Worm (Caenorhabditis elegans): Measurements from ENCODE around the gene C41C4.9.

C41C4.9 gene

ce11 chrII:8059532-8059931 is 47.9 kb upstream of the C41C4.9 start:
- TF ChIP-seq nhr-76 (tag; optimal IDR thresholded peaks at IDR 0.05) (no peak), cnd-1 (tag; optimal IDR thresholded peaks at IDR 0.05) (no peak)

- TF ChIP-seq pha-4 (tag; optimal IDR thresholded peaks at IDR 0.05) = peak; percentile 73
- TF ChIP-seq lsy-2 (tag; optimal IDR thresholded peaks at IDR 0.05) = peak; percentile 63
- no peak for TF ChIP-seq ham-2 (GFP tag; optimal IDR thresholded peaks at IDR 0.05)
- no peak for TF ChIP-seq zip-8 (tag; optimal IDR thresholded peaks at IDR 0.05)
- no peak for TF ChIP-seq sem-2 (GFP tag; optimal IDR thresholded peaks at IDR 0.05)
- no peak for TF ChIP-seq sptf-1 (tag; optimal IDR thresholded peaks at IDR 0.05)
- no peak for TF ChIP-seq tbx-8 (GFP tag; optimal IDR thresholded peaks at IDR 0.05)
- no peak for TF ChIP-seq ceh-43 (GFP tag; optimal IDR thresholded peaks at IDR 0.05)
- TF ChIP-seq mep-1 (tag; optimal IDR thresholded peaks at IDR 0.05) = peak; percentile 76
- TF ChIP-seq ztf-11 (tag; optimal IDR thresholded peaks at IDR 0.05) = no peak
- TF ChIP-seq unc-39 (tag; optimal IDR thresholded peaks at IDR 0.05) = no peak
- TF ChIP-seq blmp-1 (tag; optimal IDR thresholded peaks at IDR 0.05) = no peak
- TF ChIP-seq snpc-4 (tag; optimal IDR thresholded peaks at IDR 0.05) = no peak
- peak; percentile 43 for TF ChIP-seq ceh-39 (tag; optimal IDR thresholded peaks at IDR 0.05)
- TF ChIP-seq elt-1 (tag; optimal IDR thresholded peaks at IDR 0.05; ENCODE audit: borderline replicate concordance, insufficient read depth) = no peak
- TF ChIP-seq unc-120 (tag; optimal IDR thresholded peaks at IDR 0.05; ENCODE audit: poor library complexity, severe bottlenecking) = no peak
- peak; percentile 48 for TF ChIP-seq nhr-237 (tag; optimal IDR thresholded peaks at IDR 0.05)
- peak; percentile 25 for TF ChIP-seq cnd-1 (tag; optimal IDR thresholded peaks at IDR 0.05)
- peak; percentile 59 for TF ChIP-seq ces-1 (GFP tag; optimal IDR thresholded peaks at IDR 0.05)
- TF ChIP-seq nhr-2 (tag; optimal IDR thresholded peaks at IDR 0.05) = no peak
- no peak for TF ChIP-seq lin-32 (GFP tag; optimal IDR thresholded peaks at IDR 0.05)
- no peak for TF ChIP-seq M03D4.4 (tag; optimal IDR thresholded peaks at IDR 0.05)
- no peak for TF ChIP-seq elt-3 (tag; optimal IDR thresholded peaks at IDR 0.05)
- peak; percentile 76 for TF ChIP-seq lin-13 (tag; optimal IDR thresholded peaks at IDR 0.05)
- no peak for TF ChIP-seq nhr-76 (tag; optimal IDR thresholded peaks at IDR 0.05)
- TF ChIP-seq ceh-83 (GFP tag; optimal IDR thresholded peaks at IDR 0.05) = no peak
- TF ChIP-seq mab-5 (tag; optimal IDR thresholded peaks at IDR 0.05) = no peak
- no peak for TF ChIP-seq mls-2 (tag; optimal IDR thresholded peaks at IDR 0.05)
- peak; percentile 41 for TF ChIP-seq drap-1 (GFP tag; optimal IDR thresholded peaks at IDR 0.05)
- TF ChIP-seq nhr-28 (tag; optimal IDR thresholded peaks at IDR 0.05) = no peak
- TF ChIP-seq flh-1 (GFP tag; optimal IDR thresholded peaks at IDR 0.05) = no peak
- no peak for TF ChIP-seq bed-3 (GFP tag; optimal IDR thresholded peaks at IDR 0.05)
- peak; percentile 41 for TF ChIP-seq hlh-1 (tag; optimal IDR thresholded peaks at IDR 0.05)
- no peak for TF ChIP-seq nhr-12 (tag; optimal IDR thresholded peaks at IDR 0.05)
- no peak for TF ChIP-seq unc-62 (GFP tag; optimal IDR thresholded peaks at IDR 0.05)
These were observed 45.1 kb upstream of the C41C4.9 start, which contains the start of gene ufd-2 for ce11 chrII:8062334-8062791. Gene ufd-2, plus strand, starts transcription at chrII:8062741.

- TF ChIP-seq nhr-2 (tag; optimal IDR thresholded peaks at IDR 0.05) = no peak
- TF ChIP-seq blmp-1 (tag; optimal IDR thresholded peaks at IDR 0.05) = no peak
- no peak for TF ChIP-seq ceh-83 (GFP tag; optimal IDR thresholded peaks at IDR 0.05)
- no peak for TF ChIP-seq nhr-237 (tag; optimal IDR thresholded peaks at IDR 0.05)
- TF ChIP-seq tbx-8 (GFP tag; optimal IDR thresholded peaks at IDR 0.05) = no peak
- no peak for TF ChIP-seq ztf-11 (tag; optimal IDR thresholded peaks at IDR 0.05)
- no peak for TF ChIP-seq lin-13 (tag; optimal IDR thresholded peaks at IDR 0.05)
These were observed 41.5 kb upstream of the C41C4.9 start, which contains the start of gene pdha-1 for ce11 chrII:8065985-8066384. Gene pdha-1, plus strand, starts transcription at chrII:8066285.

ce11 chrII:8071012-8071625 is 36.3 kb upstream of the C41C4.9 start:
- TF ChIP-seq blmp-1 (tag; optimal IDR thresholded peaks at IDR 0.05) = no peak
- TF ChIP-seq ham-2 (GFP tag; optimal IDR thresholded peaks at IDR 0.05) = no peak
- no peak for TF ChIP-seq nhr-2 (tag; optimal IDR thresholded peaks at IDR 0.05)
- no peak for TF ChIP-seq unc-120 (tag; optimal IDR thresholded peaks at IDR 0.05; ENCODE audit: poor library complexity, severe bottlenecking)
- TF ChIP-seq ceh-43 (GFP tag; optimal IDR thresholded peaks at IDR 0.05) = no peak
- TF ChIP-seq pha-4 (tag; optimal IDR thresholded peaks at IDR 0.05) = no peak
- no peak for TF ChIP-seq mls-2 (tag; optimal IDR thresholded peaks at IDR 0.05)

All from whole organism, mixed stage, embryonic.